Worm (Caenorhabditis elegans) whole organism, midembryonic: ENCODE measurements around the gene F40G9.15.

Source experiments
- T22C8.4 ChIP-seq: fragments of 200-800 bp; sonication (Bioruptor generic); IDR thresholded peaks from 2 replicates; pipeline ENCODE4 v1.3.6; 2022; ENCODE audit warnings: missing genetic modification characterization, missing compliant biosample characterization
- cog-1 ChIP-seq: sonication (generic microtip); optimal IDR thresholded peaks from 2 replicates; lab custom pipeline; 2016; ENCODE audit warnings: missing genetic modification characterization, missing compliant biosample characterization
- flt-1 ChIP-seq: fragments of 200-800 bp; sonication (Bioruptor generic); IDR thresholded peaks from 2 replicates; pipeline ENCODE4 v1.3.6; 2022; ENCODE audit warnings: missing genetic modification characterization, missing compliant biosample characterization
- klf-2 ChIP-seq: fragments of 200-800 bp; sonication (Bioruptor generic); conservative IDR thresholded peaks from 2 replicates; pipeline ENCODE4 v1.3.6; 2022; ENCODE audit warnings: missing genetic modification reagents, missing genetic modification characterization, missing compliant biosample characterization
- med-1 ChIP-seq: sonication (generic microtip); optimal IDR thresholded peaks from 2 replicates; lab custom pipeline; 2017; ENCODE audit warnings: missing genetic modification characterization, mild to moderate bottlenecking, missing compliant biosample characterization, antibody characterized with exemption, missing genetic modification reagents; ENCODE audit not compliant: insufficient read depth
- ref-1 ChIP-seq: fragments of 200-800 bp; sonication (Bioruptor generic); conservative IDR thresholded peaks from 2 replicates; pipeline ENCODE4 v1.3.6; 2022; ENCODE audit warnings: missing genetic modification reagents, missing genetic modification characterization, missing compliant biosample characterization
- tab-1 ChIP-seq: fragments of 200-800 bp; sonication (Bioruptor generic); IDR thresholded peaks from 2 replicates; pipeline ENCODE4 v1.3.6; 2022; ENCODE audit warnings: missing genetic modification characterization, missing compliant biosample characterization
- ztf-23 ChIP-seq: fragments of 200-800 bp; sonication (Bioruptor generic); IDR thresholded peaks from 2 replicates; pipeline ENCODE4 v1.3.6; 2022; ENCODE audit warnings: missing genetic modification reagents, missing genetic modification characterization, missing compliant biosample characterization
- ztf-29 ChIP-seq: fragments of 200-800 bp; sonication (Bioruptor generic); IDR thresholded peaks from 2 replicates; pipeline ENCODE4 v1.3.6; 2022; ENCODE audit warnings: missing genetic modification reagents, missing genetic modification characterization, missing compliant biosample characterization

Gene F40G9.15

DNA sequence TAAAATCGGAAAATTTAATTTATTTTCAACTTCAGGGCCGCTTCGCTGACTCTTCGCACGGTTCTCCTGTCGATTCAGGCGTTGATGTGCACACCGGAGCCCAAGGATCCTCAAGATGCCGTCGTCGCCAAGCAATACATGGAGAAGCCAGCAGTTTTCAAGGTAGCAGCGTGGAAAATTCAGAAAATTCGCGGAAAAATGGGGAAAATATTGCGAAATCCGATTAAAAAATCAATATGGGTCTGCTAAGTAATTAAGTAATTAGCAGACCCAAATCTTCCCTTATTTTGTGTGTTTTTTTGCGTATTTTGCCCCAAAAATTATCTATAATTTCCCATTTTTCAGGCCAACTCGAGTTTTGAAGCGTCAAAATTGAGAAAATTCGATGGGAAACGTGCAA is 7.1 kb downstream of the F40G9.15 start:
- no peak for TF ChIP-seq tab-1 (GFP tag; lab: Robert Waterston, UW)
- TF ChIP-seq ztf-23 (GFP tag; lab: Robert Waterston, UW): no peak
- TF ChIP-seq med-1 (GFP tag; lab: Kevin White, UChicago): no peak
- TF ChIP-seq klf-2 (GFP tag; lab: Robert Waterston, UW): no peak
- TF ChIP-seq ref-1: no peak
- TF ChIP-seq flt-1 (GFP tag; lab: Robert Waterston, UW): no peak

DNA sequence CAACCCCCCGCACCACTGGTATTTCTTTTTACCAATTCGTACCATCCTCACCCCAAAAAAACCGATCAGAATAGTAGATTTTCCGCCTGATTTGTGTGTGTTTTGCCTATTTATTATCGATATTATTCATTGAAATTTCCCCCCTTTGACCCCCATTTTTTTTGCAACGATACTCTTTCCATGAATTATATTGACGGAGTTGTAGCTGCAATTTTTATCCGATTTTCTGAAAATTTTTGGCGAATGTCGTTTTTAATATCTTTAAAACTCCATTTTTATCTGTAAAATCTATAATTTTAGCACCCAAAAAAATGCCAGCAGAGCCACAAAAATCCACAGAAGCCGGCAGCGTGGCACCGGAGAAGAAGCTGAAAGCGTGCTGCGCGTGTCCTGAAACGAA is 8.5 kb downstream of the F40G9.15 start, which contains the start of gene cox-17:
Gene cox-17, plus strand, starts transcription at position 301 of the 400 bp plus-strand sequence.
- no peak for TF ChIP-seq tab-1 (GFP tag; lab: Robert Waterston, UW)
- TF ChIP-seq ref-1: no peak
- TF ChIP-seq T22C8.4 (GFP tag; lab: Robert Waterston, UW): no peak
- no peak for TF ChIP-seq med-1 (GFP tag; lab: Kevin White, UChicago)

DNA sequence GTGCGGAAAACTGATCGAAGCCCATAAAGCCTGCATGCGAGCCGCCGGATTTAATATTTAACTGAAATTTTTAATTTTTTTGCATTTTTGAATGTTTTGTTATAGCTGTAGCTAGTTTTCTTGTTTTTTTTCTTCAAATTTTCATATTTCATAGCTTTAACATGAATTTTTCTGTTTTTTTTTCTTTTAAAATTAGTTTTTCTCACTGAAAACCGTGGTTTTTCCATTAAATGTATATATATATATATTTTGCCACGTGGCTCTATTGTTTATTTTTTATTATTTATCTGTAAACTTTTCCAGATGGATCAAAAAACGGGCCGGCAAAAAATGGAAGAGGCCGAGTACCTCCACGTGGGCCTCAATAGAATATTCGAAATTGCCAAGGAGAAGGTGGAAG is 9.6 kb downstream of the F40G9.15 start, which contains the start of gene sec-20:
Gene sec-20, plus strand, starts transcription at position 301 of the 400 bp plus-strand sequence.
- TF ChIP-seq T22C8.4 (GFP tag; lab: Robert Waterston, UW): no peak
- TF ChIP-seq ref-1: no peak
- TF ChIP-seq tab-1 (GFP tag; lab: Robert Waterston, UW): no peak
- no peak for TF ChIP-seq klf-2 (GFP tag; lab: Robert Waterston, UW)
- no peak for TF ChIP-seq med-1 (GFP tag; lab: Kevin White, UChicago)
- TF ChIP-seq ztf-23 (GFP tag; lab: Robert Waterston, UW): no peak
- TF ChIP-seq ztf-29 (GFP tag; lab: Robert Waterston, UW): no peak
- no peak for TF ChIP-seq cog-1 (tag; lab: Kevin White, UChicago)
- TF ChIP-seq flt-1 (GFP tag; lab: Robert Waterston, UW): no peak

DNA sequence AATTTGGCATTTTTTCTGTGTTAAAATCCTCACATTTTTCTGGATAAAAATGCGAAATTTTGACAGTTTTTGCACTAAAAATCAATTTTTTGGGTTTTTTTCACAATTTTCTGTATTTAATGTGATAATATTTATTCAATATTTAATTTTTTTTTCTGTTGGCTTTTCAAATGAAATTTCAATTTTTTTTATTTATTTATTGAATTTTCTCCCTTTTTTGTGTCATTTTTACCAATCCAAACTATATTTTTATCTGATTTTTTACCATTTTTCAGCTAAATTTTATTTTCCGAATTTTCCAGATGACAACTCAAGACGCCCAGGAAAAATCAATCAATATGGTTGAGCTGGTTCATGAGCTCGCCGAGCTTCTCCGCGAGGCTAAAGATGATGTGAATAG is 12.0 kb downstream of the F40G9.15 start, which contains the start of gene F40G9.17:
Gene F40G9.17, plus strand, starts transcription at position 301 of the 400 bp plus-strand sequence.
- TF ChIP-seq klf-2 (GFP tag; lab: Robert Waterston, UW) (no peak), ztf-23 (GFP tag; lab: Robert Waterston, UW) (no peak), cog-1 (tag; lab: Kevin White, UChicago) (no peak), med-1 (GFP tag; lab: Kevin White, UChicago) (no peak), tab-1 (GFP tag; lab: Robert Waterston, UW) (no peak), flt-1 (GFP tag; lab: Robert Waterston, UW) (no peak), ref-1 (no peak), ztf-29 (GFP tag; lab: Robert Waterston, UW) (no peak), T22C8.4 (GFP tag; lab: Robert Waterston, UW) (no peak)

DNA sequence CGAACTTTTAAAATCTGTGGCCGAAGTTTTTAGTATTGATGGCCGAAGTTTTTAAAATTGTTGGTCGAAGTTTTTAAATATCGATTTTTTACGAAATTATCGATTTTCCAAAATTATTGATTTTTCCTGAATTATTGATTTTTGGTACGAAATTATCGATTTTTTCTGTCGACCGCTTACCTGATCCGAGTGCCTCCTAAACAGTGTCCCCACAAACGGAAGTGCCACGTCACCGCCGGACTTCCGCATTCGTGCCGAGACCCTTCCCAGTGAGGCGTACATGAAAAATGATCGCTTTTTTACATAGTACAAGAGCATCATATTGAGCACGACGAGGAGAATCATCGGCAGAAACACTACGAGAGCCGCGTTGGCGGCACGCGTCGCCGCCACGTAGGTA is 21.8 kb downstream of the F40G9.15 start:
- TF ChIP-seq T22C8.4 (GFP tag; lab: Robert Waterston, UW): peak; percentile 95
- no peak for TF ChIP-seq ztf-23 (GFP tag; lab: Robert Waterston, UW)

DNA sequence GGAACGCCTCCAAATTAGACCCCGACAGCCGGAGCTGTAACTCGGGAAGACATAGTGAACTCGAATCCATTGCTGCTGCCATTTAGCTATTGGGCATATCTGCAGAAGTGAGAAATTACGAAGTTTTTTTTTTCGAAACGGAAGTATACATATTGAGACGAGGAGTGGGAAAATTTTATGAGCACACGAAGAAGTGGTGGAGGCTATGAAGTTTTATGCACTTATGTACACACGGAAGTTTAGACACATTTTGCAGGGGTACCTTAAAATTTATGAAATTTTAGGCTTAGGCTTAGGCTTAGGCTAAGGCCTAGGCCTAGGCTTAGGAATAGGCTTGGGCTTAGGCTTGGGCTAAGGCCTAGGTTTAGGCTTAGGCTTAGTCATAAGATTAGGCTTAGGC is 24.8 kb downstream of the F40G9.15 start, which contains the start of gene W10C4.1:
Gene W10C4.1, minus strand, starts transcription at position 101 of the 400 bp plus-strand sequence.
- TF ChIP-seq tab-1 (GFP tag; lab: Robert Waterston, UW) (no peak), flt-1 (GFP tag; lab: Robert Waterston, UW) (no peak), klf-2 (GFP tag; lab: Robert Waterston, UW) (no peak)

DNA sequence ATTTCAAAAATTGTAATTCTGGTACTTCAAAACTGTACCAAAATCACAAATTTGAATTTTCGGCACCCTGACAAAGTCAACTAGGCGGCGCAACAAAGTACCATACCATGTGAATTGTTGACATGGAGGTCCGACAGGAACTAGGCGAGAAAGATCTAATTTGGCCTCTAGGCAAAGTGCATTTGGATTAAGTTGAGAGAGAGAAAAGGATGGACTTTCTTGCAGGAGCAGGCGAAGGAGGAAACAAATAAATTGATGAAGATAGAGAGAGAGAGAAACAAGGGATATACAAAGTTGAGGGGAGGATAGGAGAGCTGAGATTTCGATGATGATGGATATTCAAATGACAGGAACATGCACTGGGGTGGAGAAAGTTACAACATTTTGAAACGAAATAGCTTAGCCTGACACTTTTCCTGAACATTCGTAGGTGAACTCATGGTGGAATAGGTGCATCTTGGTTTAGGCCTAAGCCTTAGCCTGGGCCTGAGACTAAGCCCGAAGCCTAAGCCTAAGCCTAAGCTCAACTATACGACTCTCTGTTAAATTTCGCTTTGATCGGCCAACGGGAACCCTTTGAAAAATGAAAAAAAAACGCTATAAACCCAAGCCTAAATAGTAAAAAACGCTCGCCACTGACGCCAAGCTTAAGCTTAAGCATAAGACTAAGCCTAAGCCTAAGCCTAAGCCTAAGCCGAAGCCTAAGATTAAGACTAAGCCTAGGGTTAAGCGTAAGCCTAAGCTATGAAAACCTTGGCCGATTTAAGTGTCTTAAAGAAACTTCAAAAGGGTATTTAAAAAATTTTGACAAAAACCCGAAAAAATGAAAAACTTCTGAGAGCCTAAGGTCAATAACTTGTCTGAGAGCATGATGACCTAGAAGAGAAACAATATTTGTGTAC is 26.9 kb downstream of the F40G9.15 start:
- TF ChIP-seq med-1 (GFP tag; lab: Kevin White, UChicago) (no peak), klf-2 (GFP tag; lab: Robert Waterston, UW) (no peak), flt-1 (GFP tag; lab: Robert Waterston, UW) (no peak), T22C8.4 (GFP tag; lab: Robert Waterston, UW) (no peak), tab-1 (GFP tag; lab: Robert Waterston, UW) (no peak), ztf-29 (GFP tag; lab: Robert Waterston, UW) (no peak), ztf-23 (GFP tag; lab: Robert Waterston, UW) (no peak), ref-1 (no peak), cog-1 (tag; lab: Kevin White, UChicago) (no peak)

DNA sequence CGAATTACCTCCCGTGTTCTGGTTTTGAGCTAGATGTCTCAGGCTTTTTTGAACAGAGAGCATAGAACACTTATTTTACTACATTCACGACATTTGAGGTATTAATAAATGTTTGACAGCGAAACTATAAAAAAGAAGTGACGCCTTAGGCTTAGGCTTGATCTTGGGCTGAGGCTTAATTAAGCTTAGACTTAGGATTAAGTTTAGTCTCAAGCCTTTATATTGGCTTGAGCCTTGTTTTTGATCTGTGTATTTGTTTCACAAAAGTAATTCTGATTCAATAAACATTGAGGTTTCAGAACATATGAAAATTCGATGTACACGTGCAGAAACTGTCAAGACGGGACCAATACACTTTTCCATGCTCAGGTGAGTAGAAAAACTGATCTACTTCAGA is 27.5 kb downstream of the F40G9.15 start, which contains the start of gene klp-20:
Gene klp-20, plus strand, starts transcription at position 298 of the 397 bp plus-strand sequence.
- TF ChIP-seq ztf-29 (GFP tag; lab: Robert Waterston, UW) (no peak), klf-2 (GFP tag; lab: Robert Waterston, UW) (no peak), T22C8.4 (GFP tag; lab: Robert Waterston, UW) (no peak), ref-1 (no peak), med-1 (GFP tag; lab: Kevin White, UChicago) (no peak), flt-1 (GFP tag; lab: Robert Waterston, UW) (no peak), cog-1 (tag; lab: Kevin White, UChicago) (no peak)

DNA sequence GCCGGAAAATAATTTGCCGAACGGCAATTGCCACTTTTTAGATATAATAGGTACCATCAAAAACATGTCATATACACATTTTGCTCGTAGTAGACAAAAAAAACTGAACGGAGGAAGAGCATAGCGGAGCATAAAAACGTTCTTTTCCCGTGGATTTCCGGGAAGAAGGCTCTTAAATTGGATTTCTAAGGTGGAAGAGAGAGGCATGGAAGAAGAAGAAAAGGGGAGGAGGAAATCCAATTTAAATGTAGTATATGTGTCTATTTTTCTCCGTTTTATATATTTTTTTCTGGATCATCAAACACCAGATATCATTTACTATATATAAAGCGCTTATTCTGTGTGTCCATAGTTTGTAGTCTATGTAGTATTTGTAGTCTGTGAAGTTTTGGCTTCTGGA is 29.2 kb downstream of the F40G9.15 start:
- TF ChIP-seq med-1 (GFP tag; lab: Kevin White, UChicago) (no peak), ref-1 (no peak), flt-1 (GFP tag; lab: Robert Waterston, UW) (no peak), ztf-29 (GFP tag; lab: Robert Waterston, UW) (no peak), tab-1 (GFP tag; lab: Robert Waterston, UW) (no peak), T22C8.4 (GFP tag; lab: Robert Waterston, UW) (no peak), klf-2 (GFP tag; lab: Robert Waterston, UW) (no peak), cog-1 (tag; lab: Kevin White, UChicago) (no peak), ztf-23 (GFP tag; lab: Robert Waterston, UW) (no peak)
